Worm (Caenorhabditis elegans) whole organism, L4/young adult: Measurements from ENCODE around the gene C18C4.7.

Experiments used
- W03F9.2 ChIP-seq: fragments of 150-350 bp; optimal IDR thresholded peaks from 2 replicates; lab custom pipeline; 2014; ENCODE audit warnings: missing biosample characterization, missing genetic modification characterization
- him-1 ChIP-seq: sonication (generic microtip); optimal IDR thresholded peaks from 2 replicates; lab custom pipeline; 2016; ENCODE audit warnings: missing genotype, missing genetic modification reagents, missing genetic modification characterization, missing compliant biosample characterization

ce11 chrV:5558590-5558989, 8.4 kb downstream of the C18C4.7 start, which contains the start of gene glb-5:
- TF ChIP-seq W03F9.2 = no peak
- no peak for TF ChIP-seq him-1 (tag; lab: Kevin White, UChicago)
